Fruit fly (Drosophila melanogaster): ENCODE measurements around the gene CG6753.

Gene CG6753

DNA sequence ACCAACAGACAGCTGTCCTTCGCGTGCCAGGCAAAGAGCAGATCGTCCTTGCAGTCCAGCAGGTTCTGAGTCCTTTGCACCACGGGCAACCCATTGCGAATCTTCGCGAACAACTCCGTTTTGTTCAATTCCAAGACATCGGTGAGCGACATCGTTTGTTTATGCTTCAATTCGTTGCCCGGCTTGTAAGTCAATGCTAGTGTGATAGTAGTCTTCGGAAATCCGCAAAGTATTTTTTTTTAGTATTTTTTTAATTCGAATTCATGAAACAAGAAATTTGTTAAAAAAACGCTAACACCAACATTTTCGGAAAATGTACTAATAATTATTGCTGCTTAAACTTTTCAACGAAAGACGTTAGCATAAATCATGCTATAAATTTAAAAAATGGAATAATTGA, 36.6 kb upstream of the CG6753 start, which contains the start of gene mbo:
mbo (minus strand) TSS at position 203 of the 400 bp plus-strand sequence.
- TF ChIP-seq Pif1B (GFP tag; optimal IDR thresholded peaks at IDR 0.05) = no peak
- no peak for TF ChIP-seq Pif1A (GFP tag; optimal IDR thresholded peaks at IDR 0.05)
- TF ChIP-seq CG17806 (tag; optimal IDR thresholded peaks at IDR 0.05) = no peak
- TF ChIP-seq CG8301 (tag; optimal IDR thresholded peaks at IDR 0.05) = no peak
- no peak for TF ChIP-seq CG4496 (GFP tag; IDR thresholded peaks at IDR 0.05)
- TF ChIP-seq CG9948 (tag; optimal IDR thresholded peaks at IDR 0.05) = no peak
- TF ChIP-seq CG14655 (GFP tag; optimal IDR thresholded peaks at IDR 0.05) = no peak
- no peak for TF ChIP-seq CG13204 (GFP tag; optimal IDR thresholded peaks at IDR 0.05)
- TF ChIP-seq CG32121 (GFP tag; IDR thresholded peaks at IDR 0.05) = no peak
- TF ChIP-seq CG12605 (GFP tag; IDR thresholded peaks at IDR 0.05) = no peak
- TF ChIP-seq Ets98B (GFP tag; IDR thresholded peaks at IDR 0.05) = no peak
- no peak for TF ChIP-seq CG15710 (tag; optimal IDR thresholded peaks at IDR 0.05)
- no peak for TF ChIP-seq D1 (tag; optimal IDR thresholded peaks at IDR 0.05)
- no peak for TF ChIP-seq CG8159 (tag; optimal IDR thresholded peaks at IDR 0.05)
- no peak for TF ChIP-seq Snoo (tag; optimal IDR thresholded peaks at IDR 0.05)
- TF ChIP-seq fd96Ca (GFP tag; IDR thresholded peaks at IDR 0.05) = no peak
- no peak for TF ChIP-seq CG10348 (GFP tag; IDR thresholded peaks at IDR 0.05)
- TF ChIP-seq CG34367 (tag; optimal IDR thresholded peaks at IDR 0.05) = no peak

dm6 chr3R:12676160-12676559, 33.9 kb upstream of the CG6753 start, which contains the start of gene CG43630:
Gene CG43630, minus strand, starts transcription at chr3R:12676260.
- TF ChIP-seq Ets98B (GFP tag; IDR thresholded peaks at IDR 0.05) = no peak

DNA sequence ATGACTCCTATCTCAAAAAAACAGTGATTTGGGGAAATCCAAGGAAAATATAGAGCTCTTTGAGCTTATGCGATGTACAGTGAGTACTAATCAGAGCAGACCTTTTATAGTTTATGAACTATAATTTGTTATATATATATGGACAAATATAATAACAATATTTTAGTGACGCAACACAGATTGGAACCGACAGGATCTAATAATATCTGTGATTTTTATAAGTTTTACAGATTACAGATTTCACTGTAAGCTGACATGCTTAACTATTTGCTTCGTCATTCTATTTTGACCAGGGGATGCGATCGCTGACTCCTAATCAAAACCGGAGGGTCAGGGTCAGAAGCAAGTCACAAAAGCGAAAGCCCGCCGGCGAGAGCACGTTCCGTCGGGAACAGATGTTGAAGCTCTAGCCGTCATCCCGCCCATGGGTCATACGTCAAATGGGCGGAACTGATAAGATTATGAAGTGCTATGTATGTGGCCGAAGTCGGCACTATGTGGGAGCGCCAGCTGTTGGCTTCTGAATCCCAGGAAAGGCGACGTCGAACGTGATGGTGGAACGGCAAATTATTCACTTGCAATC, 31.9 kb upstream of the CG6753 start, which contains the start of gene Gnmt:
Gnmt (plus strand) TSS at position 568 of the 583 bp plus-strand sequence.
- no peak for TF ChIP-seq CG14655 (GFP tag; optimal IDR thresholded peaks at IDR 0.05)
- TF ChIP-seq CG34367 (tag; optimal IDR thresholded peaks at IDR 0.05) = no peak
- TF ChIP-seq CG13204 (GFP tag; optimal IDR thresholded peaks at IDR 0.05) = no peak
- no peak for TF ChIP-seq D1 (tag; optimal IDR thresholded peaks at IDR 0.05)
- no peak for TF ChIP-seq CG4496 (GFP tag; IDR thresholded peaks at IDR 0.05)
- no peak for TF ChIP-seq CG32121 (GFP tag; IDR thresholded peaks at IDR 0.05)
- no peak for TF ChIP-seq CG9948 (tag; optimal IDR thresholded peaks at IDR 0.05)
- TF ChIP-seq CG8159 (tag; optimal IDR thresholded peaks at IDR 0.05) = no peak
- no peak for TF ChIP-seq Snoo (tag; optimal IDR thresholded peaks at IDR 0.05)
- TF ChIP-seq CG12605 (GFP tag; IDR thresholded peaks at IDR 0.05) = no peak
- no peak for TF ChIP-seq EcR (GFP tag; optimal IDR thresholded peaks at IDR 0.05)
- no peak for TF ChIP-seq Ets98B (GFP tag; IDR thresholded peaks at IDR 0.05)
- TF ChIP-seq CG8301 (tag; optimal IDR thresholded peaks at IDR 0.05) = no peak
- no peak for TF ChIP-seq Pif1A (GFP tag; optimal IDR thresholded peaks at IDR 0.05)

DNA sequence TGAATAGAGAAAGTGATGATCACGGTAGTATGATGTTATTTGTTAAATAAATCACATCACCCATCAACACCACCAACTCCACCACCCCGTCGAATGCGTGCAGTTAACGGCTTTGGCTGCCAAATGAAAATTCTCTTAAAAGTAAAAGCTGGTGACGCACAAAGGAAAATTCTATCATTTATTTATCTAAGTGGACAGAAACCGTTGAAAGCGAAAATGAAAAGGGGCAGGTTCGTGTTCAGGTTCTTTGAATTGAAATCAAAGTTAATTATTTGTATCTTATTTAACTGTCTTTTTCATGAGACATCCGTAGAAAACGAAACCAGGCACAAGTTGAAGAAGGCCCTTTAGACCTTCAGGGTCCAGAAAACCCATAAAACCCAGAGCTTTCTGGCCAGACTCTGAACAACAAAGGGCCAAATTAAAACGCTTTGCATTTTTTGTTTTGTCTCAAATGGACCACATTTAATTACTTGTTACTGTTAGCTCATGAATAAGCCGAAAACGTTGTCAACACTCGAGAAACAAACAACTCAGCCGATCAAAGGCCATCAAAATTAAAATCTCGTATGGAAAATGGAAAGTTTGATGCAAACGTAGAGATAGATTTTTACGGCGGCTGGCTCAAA, 24.0 kb upstream of the CG6753 start:
- TF ChIP-seq D1 (tag; optimal IDR thresholded peaks at IDR 0.05) = no peak

- TF ChIP-seq CG4496 (GFP tag; IDR thresholded peaks at IDR 0.05) = peak; percentile 72; the same call in 2 of the 3 replicates
- no peak for TF ChIP-seq CG32121 (GFP tag; IDR thresholded peaks at IDR 0.05)
- TF ChIP-seq fd96Ca (GFP tag; IDR thresholded peaks at IDR 0.05) = no peak
- no peak for TF ChIP-seq CG8159 (tag; optimal IDR thresholded peaks at IDR 0.05)
- no peak for TF ChIP-seq CG14655 (GFP tag; optimal IDR thresholded peaks at IDR 0.05)
- no peak for TF ChIP-seq rn (GFP tag; IDR thresholded peaks at IDR 0.05)
- TF ChIP-seq D1 (tag; optimal IDR thresholded peaks at IDR 0.05) = no peak
- no peak for TF ChIP-seq CG15710 (tag; optimal IDR thresholded peaks at IDR 0.05)
- 0 out of 2 replicates have a peak, but pooled peaks have one; percentile 17 for TF ChIP-seq Ets98B (GFP tag; IDR thresholded peaks at IDR 0.05)
Observed at dm6 chr3R:12662531-12662930, 20.2 kb upstream of the CG6753 start, which contains the start of gene CG14395. Gene CG14395, plus strand, starts transcription at chr3R:12662831.

DNA sequence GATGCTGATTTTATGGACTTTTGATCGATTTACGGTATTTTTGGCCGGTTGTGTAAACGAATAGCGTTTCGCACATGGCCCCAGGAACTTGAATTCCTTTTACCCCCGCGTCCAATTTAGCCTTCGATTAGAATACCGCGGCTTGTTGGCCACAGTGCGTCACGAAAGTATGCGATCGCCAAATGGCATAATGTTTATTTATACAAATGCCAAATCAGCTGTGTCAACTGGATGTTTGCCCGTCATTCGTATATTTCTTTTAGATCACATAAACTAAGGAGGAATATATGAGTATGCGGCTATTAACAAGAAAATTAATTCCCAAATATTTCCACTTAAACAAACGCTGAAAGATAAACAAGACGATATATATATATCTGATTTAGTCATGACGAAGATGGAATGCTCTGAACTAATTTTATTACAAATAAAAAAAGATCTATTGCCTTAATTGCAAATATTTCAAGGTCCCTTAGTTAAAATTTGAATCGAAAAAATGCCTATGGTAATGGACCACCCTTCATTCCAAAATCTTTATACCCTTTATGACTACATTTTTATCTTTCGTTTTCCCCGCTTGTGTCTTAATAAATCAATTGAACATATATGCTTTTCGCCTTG, 14.8 kb upstream of the CG6753 start:
- TF ChIP-seq CG4496 (GFP tag; IDR thresholded peaks at IDR 0.05) (no peak), CG8159 (tag; optimal IDR thresholded peaks at IDR 0.05) (no peak), CG17806 (tag; optimal IDR thresholded peaks at IDR 0.05) (no peak), Snoo (tag; optimal IDR thresholded peaks at IDR 0.05) (no peak), EcR (GFP tag; optimal IDR thresholded peaks at IDR 0.05) (no peak), rn (GFP tag; IDR thresholded peaks at IDR 0.05) (no peak)

DNA sequence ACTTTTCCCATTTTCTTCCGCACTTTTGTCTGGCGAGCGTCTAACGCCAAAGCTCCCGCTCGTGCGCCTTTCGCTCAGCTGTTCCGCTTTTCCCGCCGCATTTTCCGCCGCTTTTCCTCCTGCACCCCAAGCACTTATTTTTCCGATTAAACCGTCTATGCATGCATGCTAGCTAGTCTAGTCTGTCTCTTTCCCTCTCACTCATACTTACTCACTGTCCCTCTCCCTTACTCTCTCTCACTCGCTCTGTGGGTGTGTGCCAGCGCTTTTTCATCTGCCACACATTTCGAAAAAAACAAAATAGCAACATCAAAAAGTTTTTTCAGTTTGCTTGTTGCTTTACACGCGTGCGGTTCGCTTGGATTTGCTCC, 12.0 kb upstream of the CG6753 start, which contains the start of gene CG6225:
CG6225 (plus strand) TSS at position 325 of the 371 bp plus-strand sequence.
- TF ChIP-seq CG12605 (GFP tag; IDR thresholded peaks at IDR 0.05) = no peak
- no peak for TF ChIP-seq fd96Ca (GFP tag; IDR thresholded peaks at IDR 0.05)
- no peak for TF ChIP-seq CG10348 (GFP tag; IDR thresholded peaks at IDR 0.05)
- TF ChIP-seq CG8159 (tag; optimal IDR thresholded peaks at IDR 0.05) = no peak
- no peak for TF ChIP-seq CG8301 (tag; optimal IDR thresholded peaks at IDR 0.05)
- TF ChIP-seq gl (tag; optimal IDR thresholded peaks at IDR 0.05) = no peak
- TF ChIP-seq CG9948 (tag; optimal IDR thresholded peaks at IDR 0.05) = no peak
- TF ChIP-seq D1 (tag; optimal IDR thresholded peaks at IDR 0.05) = no peak
